Worm (Caenorhabditis elegans) whole organism, late embryonic: ENCODE measurements around the gene T25C12.3.

ENCODE experiments used
- ahr-1 ChIP-seq: sonication (generic microtip); optimal IDR thresholded peaks from 2 replicates; lab custom pipeline; 2016; ENCODE audit warnings: missing genetic modification characterization, missing compliant biosample characterization
- ama-1 ChIP-seq: fragments of 150-350 bp; optimal IDR thresholded peaks from 2 replicates; lab custom pipeline; 2014
- ceh-6 ChIP-seq: fragments of 200-800 bp; sonication (Bioruptor generic); optimal IDR thresholded peaks from 2 replicates; lab custom pipeline; 2018; ENCODE audit warnings: mild to moderate bottlenecking, missing genetic modification characterization, missing compliant biosample characterization
- ceh-9 ChIP-seq: sonication (generic microtip); optimal IDR thresholded peaks from 2 replicates; lab custom pipeline; 2016; ENCODE audit warnings: mild to moderate bottlenecking, missing genetic modification characterization, inconsistent platforms, missing compliant biosample characterization
- elt-2 ChIP-seq: sonication (generic microtip); optimal IDR thresholded peaks from 2 replicates; lab custom pipeline; 2016; ENCODE audit warnings: missing genetic modification reagents, missing genetic modification characterization, missing compliant biosample characterization
- nhr-11 ChIP-seq: fragments of 150-350 bp; optimal IDR thresholded peaks from 2 replicates; lab custom pipeline; 2014; ENCODE audit warnings: missing biosample characterization, missing genetic modification characterization
- nhr-232 ChIP-seq: sonication (generic microtip); optimal IDR thresholded peaks from 2 replicates; lab custom pipeline; 2016; ENCODE audit warnings: missing genetic modification characterization, missing compliant biosample characterization
- pha-4 ChIP-seq: fragments of 150-350 bp; optimal IDR thresholded peaks from 2 replicates; lab custom pipeline; 2018; ENCODE audit warnings: missing biosample characterization, missing genetic modification reagents, missing genetic modification characterization
- pqm-1 ChIP-seq: sonication (generic microtip); optimal IDR thresholded peaks from 2 replicates; lab custom pipeline; 2016; ENCODE audit warnings: missing genetic modification characterization, missing compliant biosample characterization
- unc-42 ChIP-seq: sonication (generic microtip); optimal IDR thresholded peaks from 2 replicates; lab custom pipeline; 2016; ENCODE audit warnings: missing genotype, missing genetic modification characterization, missing compliant biosample characterization
- unc-55 ChIP-seq: sonication (generic microtip); optimal IDR thresholded peaks from 2 replicates; lab custom pipeline; 2017; ENCODE audit warnings: missing biosample characterization, missing genetic modification reagents, missing genetic modification characterization

- TF ChIP-seq ceh-6 (no peak), ahr-1 (tag; lab: Kevin White, UChicago) (no peak), unc-55 (GFP tag; lab: Kevin White, UChicago) (no peak), pha-4 (tag; lab: Kevin White, UChicago) (no peak), nhr-11 (tag; lab: Kevin White, UChicago) (no peak), pqm-1 (tag; lab: Kevin White, UChicago) (no peak), nhr-232 (tag; lab: Kevin White, UChicago) (no peak), unc-42 (tag; lab: Kevin White, UChicago) (no peak), ama-1 (lab: Kevin White, UChicago) (no peak), elt-2 (tag; lab: Kevin White, UChicago) (no peak), ceh-9 (no peak)
Measured at ce11 chrX:11469600-11469999, 30.2 kb downstream of the T25C12.3 start.
